Fruit fly (Drosophila melanogaster) Kc167 (cell line): Measurements from ENCODE around the gene Gli.

ENCODE experiments used
- Sin3A ChIP-seq: fragments of >200 bp; optimal IDR thresholded peaks from 2 replicates; lab custom pipeline; 2018; ENCODE audit warnings: missing external identifiers
- h ChIP-seq: fragments of >200 bp; optimal IDR thresholded peaks from 3 replicates; lab custom pipeline; 2018; ENCODE audit warnings: missing external identifiers
- insv ChIP-seq: fragments of >200 bp; optimal IDR thresholded peaks from 3 replicates; lab custom pipeline; 2018; ENCODE audit warnings: missing external identifiers

- TF ChIP-seq insv (no peak), h (lab: Kevin White, UChicago) (no peak), Sin3A (no peak)
Measured at dm6 chr2L:15782996-15783395, 20.4 kb upstream of the Gli start.
